Worm (Caenorhabditis elegans) whole organism, midembryonic: ENCODE results near the gene lact-7.

Source experiments
- T22C8.4 ChIP-seq: fragments of 200-800 bp; sonication (Bioruptor generic); IDR thresholded peaks from 2 replicates; pipeline ENCODE4 v1.3.6; 2022; ENCODE audit warnings: missing genetic modification characterization, missing compliant biosample characterization
- cog-1 ChIP-seq: sonication (generic microtip); optimal IDR thresholded peaks from 2 replicates; lab custom pipeline; 2016; ENCODE audit warnings: missing genetic modification characterization, missing compliant biosample characterization
- flt-1 ChIP-seq: fragments of 200-800 bp; sonication (Bioruptor generic); IDR thresholded peaks from 2 replicates; pipeline ENCODE4 v1.3.6; 2022; ENCODE audit warnings: missing genetic modification characterization, missing compliant biosample characterization
- klf-2 ChIP-seq: fragments of 200-800 bp; sonication (Bioruptor generic); conservative IDR thresholded peaks from 2 replicates; pipeline ENCODE4 v1.3.6; 2022; ENCODE audit warnings: missing genetic modification reagents, missing genetic modification characterization, missing compliant biosample characterization
- med-1 ChIP-seq: sonication (generic microtip); optimal IDR thresholded peaks from 2 replicates; lab custom pipeline; 2017; ENCODE audit warnings: missing genetic modification characterization, mild to moderate bottlenecking, missing compliant biosample characterization, antibody characterized with exemption, missing genetic modification reagents; ENCODE audit not compliant: insufficient read depth
- ref-1 ChIP-seq: fragments of 200-800 bp; sonication (Bioruptor generic); conservative IDR thresholded peaks from 2 replicates; pipeline ENCODE4 v1.3.6; 2022; ENCODE audit warnings: missing genetic modification reagents, missing genetic modification characterization, missing compliant biosample characterization
- tab-1 ChIP-seq: fragments of 200-800 bp; sonication (Bioruptor generic); IDR thresholded peaks from 2 replicates; pipeline ENCODE4 v1.3.6; 2022; ENCODE audit warnings: missing genetic modification characterization, missing compliant biosample characterization
- ztf-23 ChIP-seq: fragments of 200-800 bp; sonication (Bioruptor generic); IDR thresholded peaks from 2 replicates; pipeline ENCODE4 v1.3.6; 2022; ENCODE audit warnings: missing genetic modification reagents, missing genetic modification characterization, missing compliant biosample characterization
- ztf-29 ChIP-seq: fragments of 200-800 bp; sonication (Bioruptor generic); IDR thresholded peaks from 2 replicates; pipeline ENCODE4 v1.3.6; 2022; ENCODE audit warnings: missing genetic modification reagents, missing genetic modification characterization, missing compliant biosample characterization

DNA sequence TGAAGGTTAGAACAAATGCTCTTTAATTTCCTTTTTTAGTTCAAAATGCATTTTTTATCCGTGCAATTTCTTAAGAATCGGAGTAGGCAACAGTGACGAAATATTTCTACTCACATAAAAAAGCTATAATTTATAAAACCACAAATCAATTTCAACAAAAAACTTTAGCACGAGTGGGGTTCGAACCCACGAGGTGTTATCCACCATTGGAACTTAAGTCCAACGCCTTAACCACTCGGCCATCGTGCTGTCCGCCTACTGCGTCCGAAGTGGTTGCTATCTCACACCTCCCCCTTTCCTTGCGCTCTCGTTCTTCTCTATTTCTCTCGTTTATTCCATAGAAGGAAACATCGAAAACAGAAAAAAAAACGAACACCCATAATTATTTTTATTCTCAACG is 1.2 kb upstream of the lact-7 start:
- peak; percentile 96 for TF ChIP-seq flt-1 (GFP tag; lab: Robert Waterston, UW)
- peak; percentile 85 for TF ChIP-seq T22C8.4 (GFP tag; lab: Robert Waterston, UW)
- TF ChIP-seq ref-1 (GFP tag; lab: Robert Waterston, UW): peak; percentile 79
- TF ChIP-seq tab-1 (GFP tag; lab: Robert Waterston, UW): peak; percentile 92
- peak; percentile 74 for TF ChIP-seq cog-1 (tag; lab: Kevin White, UChicago)
- TF ChIP-seq med-1: peak; percentile 30
- TF ChIP-seq ztf-29 (GFP tag; lab: Robert Waterston, UW): peak; percentile 90
- TF ChIP-seq klf-2 (GFP tag; lab: Robert Waterston, UW): peak; percentile 83
- TF ChIP-seq ztf-23 (GFP tag; lab: Robert Waterston, UW): peak; percentile 88
